Worm (Caenorhabditis elegans): ENCODE results near the gene eef-1G.

- TF ChIP-seq nhr-76 (tag; optimal IDR thresholded peaks at IDR 0.05) (no peak), ztf-11 (tag; optimal IDR thresholded peaks at IDR 0.05) (no peak), ceh-82 (tag; optimal IDR thresholded peaks at IDR 0.05) (no peak), snpc-4 (tag; optimal IDR thresholded peaks at IDR 0.05) (no peak), fkh-10 (GFP tag; optimal IDR thresholded peaks at IDR 0.05) (no peak), unc-39 (tag; optimal IDR thresholded peaks at IDR 0.05) (no peak), nhr-237 (tag; optimal IDR thresholded peaks at IDR 0.05) (no peak), egl-27 (tag; optimal IDR thresholded peaks at IDR 0.05) (no peak), zag-1 (tag; optimal IDR thresholded peaks at IDR 0.05) (no peak), skn-1 (tag; optimal IDR thresholded peaks at IDR 0.05) (no peak), lsy-12 (tag; optimal IDR thresholded peaks at IDR 0.05) (no peak)
Observed at ce11 chrV:10915922-10916321, 49.6 kb upstream of the eef-1G start.
